Worm (Caenorhabditis elegans): ENCODE data around the gene mes-4.
A peak's percentile ranks its signal among the peaks of the same experiment; 100 is the strongest.

Gene mes-4

DNA sequence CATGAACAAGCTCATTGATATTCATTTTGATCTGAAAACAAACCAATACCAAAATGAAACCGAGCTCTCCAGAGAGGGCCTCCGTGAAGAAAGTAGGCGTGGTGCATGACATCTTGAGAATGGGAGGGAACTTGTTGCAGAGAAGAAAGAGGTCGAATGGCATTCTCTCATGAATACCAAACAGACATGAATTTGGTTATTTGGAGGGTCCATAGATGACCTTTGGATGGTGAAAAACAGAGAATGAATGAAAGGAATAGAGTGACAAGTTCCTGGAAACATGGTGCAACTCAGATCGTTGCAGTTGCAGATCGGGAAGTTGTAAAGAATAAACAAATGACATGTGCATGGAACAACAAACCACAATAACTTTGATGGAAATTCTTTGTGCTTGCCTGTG is 39.0 kb upstream of the mes-4 start, which contains the start of gene T10G3.8:
Gene T10G3.8, minus strand, starts transcription at position 101 of the 400 bp plus-strand sequence.
- TF ChIP-seq pha-4 (tag; optimal IDR thresholded peaks at IDR 0.05) (no peak), nhr-11 (tag; optimal IDR thresholded peaks at IDR 0.05) (no peak), nhr-67 (tag; optimal IDR thresholded peaks at IDR 0.05) (no peak), elt-2 (tag; optimal IDR thresholded peaks at IDR 0.05) (no peak), nhr-28 (tag; optimal IDR thresholded peaks at IDR 0.05) (no peak), nhr-43 (tag; optimal IDR thresholded peaks at IDR 0.05; ENCODE audit: poor library complexity, severe bottlenecking) (no peak), nfya-1 (tag; optimal IDR thresholded peaks at IDR 0.05; ENCODE audit: insufficient read depth) (no peak), unc-39 (tag; optimal IDR thresholded peaks at IDR 0.05) (no peak), nhr-237 (tag; optimal IDR thresholded peaks at IDR 0.05) (no peak), elt-1 (tag; optimal IDR thresholded peaks at IDR 0.05) (no peak), tbx-2 (tag; optimal IDR thresholded peaks at IDR 0.05) (no peak), nhr-23 (tag; optimal IDR thresholded peaks at IDR 0.05) (no peak), egl-5 (tag; optimal IDR thresholded peaks at IDR 0.05) (no peak), egl-27 (tag; optimal IDR thresholded peaks at IDR 0.05) (no peak), R02D3.7 (tag; optimal IDR thresholded peaks at IDR 0.05) (no peak), ceh-28 (tag; optimal IDR thresholded peaks at IDR 0.05) (no peak), fkh-2 (tag; optimal IDR thresholded peaks at IDR 0.05) (no peak), nhr-12 (tag; optimal IDR thresholded peaks at IDR 0.05) (no peak), elt-3 (tag; optimal IDR thresholded peaks at IDR 0.05) (no peak), mdl-1 (tag; optimal IDR thresholded peaks at IDR 0.05) (no peak)

DNA sequence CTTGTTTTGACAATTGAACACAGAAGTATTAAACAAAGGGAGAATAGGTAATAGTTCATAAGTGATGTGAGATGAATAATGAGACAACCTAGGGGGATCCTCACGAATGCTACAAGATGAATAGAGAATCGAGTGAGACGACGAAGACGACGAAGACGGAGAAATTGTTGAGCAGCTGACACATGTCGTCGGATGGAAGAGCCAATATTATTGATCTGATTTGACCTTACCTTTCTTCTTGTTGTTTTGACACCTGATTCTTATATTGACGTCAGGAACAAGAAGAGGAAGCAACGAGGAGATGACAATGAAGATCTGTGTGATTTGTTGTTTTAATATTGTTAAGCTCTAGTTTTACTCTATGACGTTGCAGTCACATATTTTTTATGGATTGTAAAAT is 36.1 kb upstream of the mes-4 start, which contains the start of gene T10G3.1:
Gene T10G3.1, minus strand, starts transcription at position 213 of the 400 bp plus-strand sequence.
- no peak for TF ChIP-seq egl-27 (tag; optimal IDR thresholded peaks at IDR 0.05)
- TF ChIP-seq lin-15B (tag; optimal IDR thresholded peaks at IDR 0.05) = no peak
- TF ChIP-seq nhr-25 (tag; optimal IDR thresholded peaks at IDR 0.05) = no peak
- TF ChIP-seq egl-5 (tag; optimal IDR thresholded peaks at IDR 0.05) = no peak
- no peak for TF ChIP-seq snpc-4 (tag; optimal IDR thresholded peaks at IDR 0.05)
- no peak for TF ChIP-seq pqm-1 (tag; optimal IDR thresholded peaks at IDR 0.05)
- TF ChIP-seq fkh-2 (tag; optimal IDR thresholded peaks at IDR 0.05) = no peak
- TF ChIP-seq unc-62 (GFP tag; optimal IDR thresholded peaks at IDR 0.05) = no peak
- TF ChIP-seq daf-12 (tag; optimal IDR thresholded peaks at IDR 0.05) = no peak
- no peak for TF ChIP-seq ama-1 (optimal IDR thresholded peaks at IDR 0.05)
- TF ChIP-seq elt-2 (tag; optimal IDR thresholded peaks at IDR 0.05) = no peak
- no peak for TF ChIP-seq lin-39 (tag; optimal IDR thresholded peaks at IDR 0.05)
- TF ChIP-seq mml-1 (tag; optimal IDR thresholded peaks at IDR 0.05) = no peak
- TF ChIP-seq unc-39 (tag; optimal IDR thresholded peaks at IDR 0.05) = no peak
- TF ChIP-seq nhr-12 (tag; optimal IDR thresholded peaks at IDR 0.05) = no peak
- no peak for TF ChIP-seq ceh-28 (tag; optimal IDR thresholded peaks at IDR 0.05)
- TF ChIP-seq aly-2 (tag; optimal IDR thresholded peaks at IDR 0.05) = no peak
- no peak for TF ChIP-seq nhr-77 (tag; optimal IDR thresholded peaks at IDR 0.05)

DNA sequence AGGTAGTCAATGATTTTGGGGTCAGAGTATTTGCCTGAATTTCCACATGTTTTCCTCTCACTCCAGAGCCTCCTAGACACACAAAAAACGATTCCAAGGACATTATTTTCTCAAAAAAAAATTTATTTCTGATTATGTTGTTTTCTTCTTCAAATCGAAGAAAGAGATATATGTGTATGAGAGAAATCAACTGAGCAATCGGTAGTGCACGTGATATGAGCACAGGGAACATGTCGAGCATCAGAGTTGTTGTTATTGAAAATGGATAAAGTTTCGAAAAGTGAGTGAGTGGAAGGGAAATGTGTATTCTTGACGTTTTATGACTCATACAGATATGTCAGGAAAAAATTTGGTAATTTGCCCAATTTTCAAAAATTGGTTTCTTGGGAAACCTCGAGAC is 34.7 kb upstream of the mes-4 start:
- no peak for TF ChIP-seq nhr-77 (tag; optimal IDR thresholded peaks at IDR 0.05)
- TF ChIP-seq egl-5 (tag; optimal IDR thresholded peaks at IDR 0.05) = no peak
- no peak for TF ChIP-seq eor-1 (tag; optimal IDR thresholded peaks at IDR 0.05)
- peak; percentile 8 for TF ChIP-seq nfya-1 (tag; optimal IDR thresholded peaks at IDR 0.05; ENCODE audit: insufficient read depth)
- no peak for TF ChIP-seq mml-1 (tag; optimal IDR thresholded peaks at IDR 0.05)

DNA sequence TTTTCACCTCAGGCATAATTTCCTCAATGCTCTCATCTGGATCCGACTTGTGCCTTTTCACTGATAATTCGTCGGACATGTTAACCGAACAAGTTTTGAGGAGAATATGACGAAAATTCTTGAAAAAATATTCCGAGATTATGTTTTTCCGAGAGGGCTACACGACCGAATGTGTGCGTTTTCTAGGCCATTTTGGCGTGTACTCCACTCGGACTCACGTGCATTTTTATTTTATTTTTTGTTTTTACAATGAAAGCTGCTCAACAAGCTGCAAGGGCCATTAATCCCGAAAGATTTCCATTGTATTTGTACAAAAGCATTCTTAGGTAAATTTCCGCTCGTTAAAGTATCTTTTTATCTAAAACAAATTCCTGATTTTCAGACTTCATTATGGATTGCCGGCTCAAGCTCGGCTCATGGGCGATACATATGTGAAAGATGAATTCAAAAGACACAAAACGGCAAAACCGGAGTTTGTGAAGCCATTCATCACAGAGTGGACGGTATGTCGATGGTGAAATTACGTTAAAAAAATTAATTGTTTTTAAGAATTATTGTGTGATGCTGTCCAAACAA is 30.9 kb upstream of the mes-4 start, which contains the start of the genes F25H9.6 and F25H9.7:
Gene F25H9.6, minus strand, starts transcription at position 172 of the 576 bp plus-strand sequence.
Gene F25H9.7, plus strand, starts transcription at position 187 of the 576 bp plus-strand sequence.
- TF ChIP-seq mdl-1 (tag; optimal IDR thresholded peaks at IDR 0.05) = peak; percentile 78
- no peak for TF ChIP-seq mml-1 (tag; optimal IDR thresholded peaks at IDR 0.05)
- TF ChIP-seq skn-1 (tag; optimal IDR thresholded peaks at IDR 0.05) = peak; percentile 48
- no peak for TF ChIP-seq nhr-12 (tag; optimal IDR thresholded peaks at IDR 0.05)
- TF ChIP-seq ceh-82 (tag; optimal IDR thresholded peaks at IDR 0.05) = no peak
- TF ChIP-seq elt-2 (tag; optimal IDR thresholded peaks at IDR 0.05) = peak; percentile 47
- TF ChIP-seq lsy-12 (tag; optimal IDR thresholded peaks at IDR 0.05) = peak; percentile 87
- no peak for TF ChIP-seq nhr-76 (tag; optimal IDR thresholded peaks at IDR 0.05)
- no peak for TF ChIP-seq sea-2 (GFP tag; optimal IDR thresholded peaks at IDR 0.05)
- TF ChIP-seq nhr-11 (tag; optimal IDR thresholded peaks at IDR 0.05) = no peak
- peak; percentile 60 for TF ChIP-seq pqm-1 (tag; optimal IDR thresholded peaks at IDR 0.05)
- TF ChIP-seq pha-4 (tag; optimal IDR thresholded peaks at IDR 0.05) = no peak
- no peak for TF ChIP-seq nhr-67 (tag; optimal IDR thresholded peaks at IDR 0.05)
- TF ChIP-seq fkh-2 (tag; optimal IDR thresholded peaks at IDR 0.05) = no peak
- peak; percentile 83 for TF ChIP-seq hmg-11 (tag; optimal IDR thresholded peaks at IDR 0.05)
- TF ChIP-seq unc-39 (tag; optimal IDR thresholded peaks at IDR 0.05) = no peak
- TF ChIP-seq nhr-237 (tag; optimal IDR thresholded peaks at IDR 0.05) = no peak
- no peak for TF ChIP-seq aly-2 (tag; optimal IDR thresholded peaks at IDR 0.05)
- no peak for TF ChIP-seq ztf-4 (tag; optimal IDR thresholded peaks at IDR 0.05)
- TF ChIP-seq ceh-9 (tag; optimal IDR thresholded peaks at IDR 0.05) = no peak
- no peak for TF ChIP-seq nhr-28 (tag; optimal IDR thresholded peaks at IDR 0.05)
- no peak for TF ChIP-seq zag-1 (tag; optimal IDR thresholded peaks at IDR 0.05)
- TF ChIP-seq lin-39 (tag; optimal IDR thresholded peaks at IDR 0.05) = peak; percentile 49
- TF ChIP-seq nhr-23 (tag; optimal IDR thresholded peaks at IDR 0.05) = peak; percentile 56
- peak; percentile 95 for TF ChIP-seq nhr-43 (tag; optimal IDR thresholded peaks at IDR 0.05; ENCODE audit: poor library complexity, severe bottlenecking)
- TF ChIP-seq ama-1 (optimal IDR thresholded peaks at IDR 0.05) = no peak
- peak; percentile 27 for TF ChIP-seq nhr-77 (tag; optimal IDR thresholded peaks at IDR 0.05)
- peak; percentile 48 for TF ChIP-seq nhr-25 (tag; optimal IDR thresholded peaks at IDR 0.05)
- TF ChIP-seq nfya-1 (tag; optimal IDR thresholded peaks at IDR 0.05; ENCODE audit: insufficient read depth) = peak; percentile 77
- TF ChIP-seq egl-27 (tag; optimal IDR thresholded peaks at IDR 0.05) = peak; percentile 18
- peak; percentile 52 for TF ChIP-seq R02D3.7 (tag; optimal IDR thresholded peaks at IDR 0.05)
- no peak for TF ChIP-seq fos-1 (tag; optimal IDR thresholded peaks at IDR 0.05)
- no peak for TF ChIP-seq eor-1 (tag; optimal IDR thresholded peaks at IDR 0.05)
- no peak for TF ChIP-seq elt-3 (tag; optimal IDR thresholded peaks at IDR 0.05)

Measured in whole organism, L3 larva.